Worm (Caenorhabditis elegans): Measurements from ENCODE around the gene Y54F10AM.11.

DNA sequence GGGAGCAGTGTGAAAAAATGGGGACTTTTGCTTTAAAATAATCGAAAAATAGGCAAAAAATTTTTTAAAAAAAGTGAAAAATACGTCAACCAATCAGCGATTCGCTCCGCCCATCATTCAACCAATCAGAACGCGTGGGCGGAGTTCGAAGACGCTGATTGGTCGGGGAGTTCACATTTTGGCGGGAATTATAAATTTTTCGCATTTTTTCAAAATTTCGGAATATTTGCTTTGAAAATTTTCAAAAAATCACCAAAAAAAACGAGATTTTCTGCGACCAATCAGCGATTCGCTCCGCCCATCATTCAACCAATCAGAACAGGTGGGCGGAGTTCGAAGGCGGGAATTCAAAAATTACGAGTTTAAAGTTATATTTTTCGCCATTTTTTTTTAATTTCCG lies 8.6 kb upstream of the Y54F10AM.11 start:
- no peak for TF ChIP-seq ztf-29 (GFP tag; IDR thresholded peaks at IDR 0.05)
- no peak for TF ChIP-seq cog-1 (tag; optimal IDR thresholded peaks at IDR 0.05)
- no peak for TF ChIP-seq ref-1 (GFP tag; conservative IDR thresholded peaks at IDR 0.05)
- TF ChIP-seq ztf-23 (GFP tag; IDR thresholded peaks at IDR 0.05) = no peak
- no peak for TF ChIP-seq flt-1 (GFP tag; IDR thresholded peaks at IDR 0.05)
- no peak for TF ChIP-seq tab-1 (GFP tag; IDR thresholded peaks at IDR 0.05)

All from whole organism, midembryonic.